Worm (Caenorhabditis elegans) whole organism, L3 larva: ENCODE measurements around the gene cutl-24.
A peak's percentile ranks its signal among the peaks of the same experiment; 100 is the strongest.

ENCODE experiments used
- ZK546.5 ChIP-seq: sonication (generic microtip); optimal IDR thresholded peaks from 2 replicates; lab custom pipeline; 2017; ENCODE audit warnings: missing biosample characterization, missing genetic modification characterization
- aly-2 ChIP-seq: fragments of 150-350 bp; optimal IDR thresholded peaks from 2 replicates; lab custom pipeline; 2014; ENCODE audit warnings: missing biosample characterization, missing genetic modification characterization
- ceh-16 ChIP-seq: sonication (generic microtip); optimal IDR thresholded peaks from 2 replicates; lab custom pipeline; 2017; ENCODE audit warnings: missing biosample characterization, missing genetic modification characterization
- ceh-82 ChIP-seq: fragments of 150-350 bp; optimal IDR thresholded peaks from 2 replicates; lab custom pipeline; 2014; ENCODE audit warnings: missing biosample characterization, missing genetic modification characterization
- ceh-9 ChIP-seq: sonication (generic microtip); optimal IDR thresholded peaks from 2 replicates; lab custom pipeline; 2018; ENCODE audit warnings: missing biosample characterization, missing genetic modification characterization
- daf-12 ChIP-seq: fragments of 150-350 bp; optimal IDR thresholded peaks from 2 replicates; lab custom pipeline; 2014; ENCODE audit warnings: missing biosample characterization, missing genetic modification reagents, missing genetic modification characterization
- egl-27 ChIP-seq: sonication (generic microtip); optimal IDR thresholded peaks from 4 replicates; lab custom pipeline; 2017; ENCODE audit warnings: missing biosample characterization, missing genetic modification reagents, missing genetic modification characterization
- elt-2 ChIP-seq: sonication (generic microtip); optimal IDR thresholded peaks from 2 replicates; lab custom pipeline; 2016; ENCODE audit warnings: missing genetic modification reagents, mild to moderate bottlenecking, missing genetic modification characterization, missing compliant biosample characterization
- eor-1 ChIP-seq, 2 experiments: fragments of 150-350 bp; optimal IDR thresholded peaks; 2 replicates each; lab custom pipeline; 2014 to 2018; ENCODE audit warnings: missing biosample characterization in 2 of 2, missing genetic modification characterization in 2 of 2
- fkh-10 ChIP-seq: sonication (generic microtip); optimal IDR thresholded peaks from 2 replicates; lab custom pipeline; 2017; ENCODE audit warnings: missing biosample characterization, missing genetic modification reagents, missing genetic modification characterization
- hmg-11 ChIP-seq: sonication (generic microtip); optimal IDR thresholded peaks from 2 replicates; lab custom pipeline; 2016; ENCODE audit warnings: missing genetic modification characterization, missing compliant biosample characterization
- jun-1 ChIP-seq: fragments of 150-350 bp; optimal IDR thresholded peaks from 2 replicates; lab custom pipeline; 2014; ENCODE audit warnings: missing biosample characterization, missing genetic modification reagents, missing genetic modification characterization
- lin-15B ChIP-seq: fragments of 150-350 bp; optimal IDR thresholded peaks from 2 replicates; lab custom pipeline; 2014; ENCODE audit warnings: missing biosample characterization, missing genetic modification characterization
- lin-39 ChIP-seq: fragments of 150-350 bp; optimal IDR thresholded peaks from 2 replicates; lab custom pipeline; 2018; ENCODE audit warnings: missing biosample characterization, missing genetic modification reagents, missing genetic modification characterization
- mdl-1 ChIP-seq: fragments of 150-350 bp; optimal IDR thresholded peaks from 2 replicates; lab custom pipeline; 2014; ENCODE audit warnings: missing biosample characterization, missing genetic modification characterization
- mml-1 ChIP-seq: fragments of 150-350 bp; sonication (generic microtip); optimal IDR thresholded peaks from 3 replicates; lab custom pipeline; 2014; ENCODE audit warnings: missing biosample characterization, missing genetic modification characterization
- nfya-1 ChIP-seq: sonication (generic microtip); optimal IDR thresholded peaks from 2 replicates; lab custom pipeline; 2017; ENCODE audit warnings: missing genetic modification characterization, mild to moderate bottlenecking, missing compliant biosample characterization, antibody characterized with exemption, moderate library complexity; ENCODE audit not compliant: insufficient read depth
- nhr-23 ChIP-seq: fragments of 150-350 bp; optimal IDR thresholded peaks from 2 replicates; lab custom pipeline; 2014; ENCODE audit warnings: missing biosample characterization, missing genetic modification reagents, missing genetic modification characterization
- nhr-43 ChIP-seq: sonication (generic microtip); optimal IDR thresholded peaks from 2 replicates; lab custom pipeline; 2016; ENCODE audit warnings: mild to moderate bottlenecking, missing genetic modification characterization, missing compliant biosample characterization; ENCODE audit not compliant: poor library complexity, severe bottlenecking
- nhr-76 ChIP-seq: fragments of 150-350 bp; sonication (generic microtip); optimal IDR thresholded peaks from 5 replicates; lab custom pipeline; 2014; ENCODE audit warnings: missing biosample characterization, missing genetic modification characterization
- pha-4 ChIP-seq: fragments of 150-350 bp; optimal IDR thresholded peaks from 2 replicates; lab custom pipeline; 2014; ENCODE audit warnings: missing biosample characterization, missing genetic modification reagents, missing genetic modification characterization
- pqm-1 ChIP-seq: fragments of 150-350 bp; optimal IDR thresholded peaks from 2 replicates; lab custom pipeline; 2017; ENCODE audit warnings: missing biosample characterization, missing genetic modification characterization, inconsistent platforms
- sea-2 ChIP-seq: fragments of 150-350 bp; sonication (generic microtip); optimal IDR thresholded peaks from 4 replicates; lab custom pipeline; 2014; ENCODE audit warnings: missing biosample characterization, missing genetic modification reagents, missing genetic modification characterization
- snpc-4 ChIP-seq: fragments of 150-350 bp; optimal IDR thresholded peaks from 2 replicates; lab custom pipeline; 2014; ENCODE audit warnings: missing biosample characterization, missing genetic modification characterization
- tbx-2 ChIP-seq: sonication (generic microtip); optimal IDR thresholded peaks from 2 replicates; lab custom pipeline; 2016; ENCODE audit warnings: mild to moderate bottlenecking, missing genetic modification characterization, missing compliant biosample characterization
- unc-39 ChIP-seq: sonication (generic microtip); optimal IDR thresholded peaks from 4 replicates; lab custom pipeline; 2017; ENCODE audit warnings: missing biosample characterization, missing genetic modification characterization
- unc-62 ChIP-seq: fragments of 150-350 bp; sonication (generic microtip); optimal IDR thresholded peaks from 4 replicates; lab custom pipeline; 2014; ENCODE audit warnings: missing biosample characterization, missing genetic modification reagents, missing genetic modification characterization
- zag-1 ChIP-seq: fragments of 150-350 bp; optimal IDR thresholded peaks from 2 replicates; lab custom pipeline; 2014; ENCODE audit warnings: missing biosample characterization, missing genetic modification characterization
- ztf-4 ChIP-seq: fragments of 150-350 bp; optimal IDR thresholded peaks from 2 replicates; lab custom pipeline; 2014; ENCODE audit warnings: missing biosample characterization, missing genetic modification characterization

cutl-24 gene

ce11 chrIV:125881-126781 is 38.7 kb upstream of the cutl-24 start, which contains the start of the genes grld-1 and cox-6C (continued):
- TF ChIP-seq unc-62 (GFP tag; lab: Kevin White, UChicago) (no peak), tbx-2 (tag; lab: Kevin White, UChicago) (no peak)
- TF ChIP-seq, all 47 proteins: peak for 14

- no peak for TF ChIP-seq elt-2 (tag; lab: Kevin White, UChicago)
- TF ChIP-seq ztf-4, result no peak
- TF ChIP-seq unc-39 (tag; lab: Kevin White, UChicago), result no peak
Observed at ce11 chrIV:128525-128924, 36.4 kb upstream of the cutl-24 start.

ce11 chrIV:130150-130549 is 34.7 kb upstream of the cutl-24 start:
- peak; percentile 72 for TF ChIP-seq pha-4
- TF ChIP-seq elt-2 (tag; lab: Kevin White, UChicago), result no peak
- no peak for TF ChIP-seq sea-2 (GFP tag; lab: Kevin White, UChicago)
- peak; percentile 12 for TF ChIP-seq hmg-11
- no peak for TF ChIP-seq ceh-82 (tag; lab: Kevin White, UChicago)
- no peak for TF ChIP-seq aly-2 (tag; lab: Kevin White, UChicago)
- no peak for TF ChIP-seq lin-39 (tag; lab: Kevin White, UChicago)
- TF ChIP-seq nhr-76 (tag; lab: Kevin White, UChicago), result no peak
- no peak for TF ChIP-seq snpc-4
- TF ChIP-seq nfya-1 (tag; lab: Kevin White, UChicago), result peak; percentile 33
- TF ChIP-seq daf-12, result no peak

- TF ChIP-seq snpc-4, result peak; percentile 7
- no peak for TF ChIP-seq mml-1 (tag; lab: Kevin White, UChicago)
- peak; percentile 14 for TF ChIP-seq pqm-1 (tag; lab: Kevin White, UChicago)
- TF ChIP-seq fkh-10, result peak; percentile 85
- TF ChIP-seq mdl-1, result peak; percentile 26
- TF ChIP-seq eor-1 (tag; optimal IDR thresholded peaks at IDR 0.05; lab: Kevin White, UChicago), result no peak
- peak; percentile 62 for TF ChIP-seq hmg-11
- TF ChIP-seq jun-1 (tag; lab: Kevin White, UChicago), result no peak
- TF ChIP-seq lin-39 (tag; lab: Kevin White, UChicago), result peak; percentile 35
- no peak for TF ChIP-seq zag-1 (tag; lab: Kevin White, UChicago)
- TF ChIP-seq nfya-1 (tag; lab: Kevin White, UChicago), result peak; percentile 57
Observed at ce11 chrIV:132095-132494, 32.8 kb upstream of the cutl-24 start, which contains the start of gene daf-1. Gene daf-1, plus strand, starts transcription at chrIV:132416.

- TF ChIP-seq nfya-1 (tag; lab: Kevin White, UChicago) (no peak), ceh-16 (tag; lab: Kevin White, UChicago) (no peak), egl-27 (no peak), nhr-43 (tag; lab: Kevin White, UChicago) (no peak), mml-1 (tag; lab: Kevin White, UChicago) (no peak), hmg-11 (no peak), nhr-23 (tag; lab: Kevin White, UChicago) (no peak), lin-15B (no peak), unc-39 (tag; lab: Kevin White, UChicago) (no peak), daf-12 (no peak), tbx-2 (tag; lab: Kevin White, UChicago) (no peak), ceh-9 (tag; lab: Kevin White, UChicago) (no peak)
Observed at ce11 chrIV:133968-134367, 30.9 kb upstream of the cutl-24 start.

- TF ChIP-seq ZK546.5, result no peak
Observed at ce11 chrIV:139652-140051, 25.2 kb upstream of the cutl-24 start.
